Worm (Caenorhabditis elegans): ENCODE results near the gene ZK550.2.
A peak's percentile ranks its signal among the peaks of the same experiment; 100 is the strongest.

- TF ChIP-seq lin-15B (tag; optimal IDR thresholded peaks at IDR 0.05) (no peak), pha-4 (GFP tag; IDR thresholded peaks at IDR 0.05) (peak; percentile 93), pha-4 (tag; optimal IDR thresholded peaks at IDR 0.05) (peak; percentile 46), nhr-237 (tag; optimal IDR thresholded peaks at IDR 0.05) (peak; percentile 22), zag-1 (tag; optimal IDR thresholded peaks at IDR 0.05) (peak; percentile 79), F37D6.2 (tag; optimal IDR thresholded peaks at IDR 0.05) (peak; percentile 95), mes-2 (tag; optimal IDR thresholded peaks at IDR 0.05; ENCODE audit: poor library complexity, severe bottlenecking) (peak; percentile 89), F26F4.8 (GFP tag; conservative IDR thresholded peaks at IDR 0.05) (no peak)
Observed at ce11 chrIV:17278363-17278762, 33.0 kb downstream of the ZK550.2 start.
